Fruit fly (Drosophila melanogaster) whole organism, pupa: ENCODE measurements around the gene Mtr3.
A peak's percentile ranks its signal among the peaks of the same experiment; 100 is the strongest.

Experiments
- CG10348 ChIP-seq: fragments of 200-800 bp; sonication (Bioruptor generic); IDR thresholded peaks from 2 replicates; pipeline ENCODE4 v1.3.6; 2022; ENCODE audit warnings: missing biosample characterization, missing genetic modification characterization
- CG15710 ChIP-seq: fragments of 200-800 bp; sonication (Bioruptor generic); optimal IDR thresholded peaks from 2 replicates; lab custom pipeline; 2018; ENCODE audit warnings: missing biosample characterization, mild to moderate bottlenecking, missing genetic modification characterization, moderate library complexity
- CG17806 ChIP-seq: fragments of 200-800 bp; sonication (Bioruptor generic); optimal IDR thresholded peaks from 2 replicates; lab custom pipeline; 2018; ENCODE audit warnings: missing biosample characterization, mild to moderate bottlenecking, missing genetic modification characterization, moderate library complexity
- CG4496 ChIP-seq: fragments of 200-800 bp; sonication (Bioruptor generic); IDR thresholded peaks from 3 replicates; pipeline ENCODE4 v1.3.6; 2022; ENCODE audit warnings: missing biosample characterization, missing genetic modification characterization
- CG8159 ChIP-seq: fragments of 200-800 bp; sonication (Bioruptor generic); optimal IDR thresholded peaks from 3 replicates; lab custom pipeline; 2018; ENCODE audit warnings: missing biosample characterization, mild to moderate bottlenecking, missing genetic modification characterization, moderate library complexity
- D1 ChIP-seq: fragments of 200-800 bp; sonication (Bioruptor generic); optimal IDR thresholded peaks from 2 replicates; lab custom pipeline; 2018; ENCODE audit warnings: missing biosample characterization, mild to moderate bottlenecking, missing genetic modification characterization, moderate library complexity
- Ets98B ChIP-seq: fragments of 200-800 bp; sonication (Bioruptor generic); IDR thresholded peaks from 2 replicates; pipeline ENCODE4 v1.3.6; 2022; ENCODE audit warnings: missing biosample characterization, missing genetic modification characterization
- Pif1A ChIP-seq: fragments of 200-800 bp; sonication (Bioruptor generic); optimal IDR thresholded peaks from 3 replicates; lab custom pipeline; 2016; ENCODE audit warnings: missing biosample characterization, missing genetic modification characterization
- gl ChIP-seq: fragments of 200-800 bp; sonication (Bioruptor generic); optimal IDR thresholded peaks from 2 replicates; lab custom pipeline; 2018; ENCODE audit warnings: missing biosample characterization, mild to moderate bottlenecking, missing genetic modification characterization

DNA sequence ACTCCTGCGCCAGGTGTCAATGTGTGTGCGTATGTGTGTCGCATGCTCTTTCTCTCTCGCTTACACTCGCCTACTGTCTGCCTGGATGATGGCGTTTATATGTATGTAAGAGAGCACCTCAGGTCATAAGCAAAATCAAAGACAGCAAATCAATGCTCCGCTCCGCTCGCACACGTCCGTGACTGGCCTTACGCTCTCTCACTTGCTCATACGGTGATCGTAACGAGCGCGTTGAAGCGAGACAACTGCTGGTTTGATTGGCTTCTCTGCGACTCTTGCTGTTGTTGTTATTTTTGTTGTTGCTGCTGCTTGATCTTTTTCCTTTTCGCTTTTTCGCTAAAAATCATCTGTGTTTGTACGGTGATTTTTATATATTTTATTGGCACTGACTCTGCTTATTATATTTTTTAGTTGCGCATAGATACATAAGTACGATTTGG, 17.9 kb downstream of the Mtr3 start:
- TF ChIP-seq CG15710 = peak; percentile 6
- TF ChIP-seq gl = peak; percentile 47
- TF ChIP-seq Ets98B = peak; percentile 45; the same call in 1 of the 2 replicates
- TF ChIP-seq CG4496 (GFP tag; lab: Robert Waterston, UW) = peak; percentile 48; the same call in 1 of the 3 replicates
- no peak for TF ChIP-seq Pif1A (GFP tag; lab: Kevin White, UChicago)
- TF ChIP-seq CG10348 (GFP tag; lab: Robert Waterston, UW) = no peak
- no peak for TF ChIP-seq CG17806
- TF ChIP-seq D1 = no peak
- no peak for TF ChIP-seq CG8159 (tag; lab: Kevin White, UChicago)
